Fruit fly (Drosophila melanogaster) whole organism, pupa: ENCODE data around the gene CG14355.

Experiments
- CG10348 ChIP-seq: fragments of 200-800 bp; sonication (Bioruptor generic); IDR thresholded peaks from 2 replicates; pipeline ENCODE4 v1.3.6; 2022; ENCODE audit warnings: missing biosample characterization, missing genetic modification characterization
- CG12605 ChIP-seq: fragments of 200-800 bp; sonication (Bioruptor generic); IDR thresholded peaks from 2 replicates; pipeline ENCODE4 v1.3.6; 2022; ENCODE audit warnings: missing biosample characterization, missing genetic modification characterization
- CG13204 ChIP-seq: fragments of 200-800 bp; sonication (Bioruptor generic); optimal IDR thresholded peaks from 2 replicates; lab custom pipeline; 2018; ENCODE audit warnings: missing biosample characterization, mild to moderate bottlenecking, missing genetic modification characterization, moderate library complexity
- CG14655 ChIP-seq: fragments of 200-800 bp; sonication (Bioruptor generic); optimal IDR thresholded peaks from 3 replicates; lab custom pipeline; 2017; ENCODE audit warnings: mild to moderate bottlenecking, missing biosample characterization, missing genetic modification reagents, missing genetic modification characterization
- CG15710 ChIP-seq: fragments of 200-800 bp; sonication (Bioruptor generic); optimal IDR thresholded peaks from 2 replicates; lab custom pipeline; 2018; ENCODE audit warnings: missing biosample characterization, mild to moderate bottlenecking, missing genetic modification characterization, moderate library complexity
- CG17806 ChIP-seq: fragments of 200-800 bp; sonication (Bioruptor generic); optimal IDR thresholded peaks from 2 replicates; lab custom pipeline; 2018; ENCODE audit warnings: missing biosample characterization, mild to moderate bottlenecking, missing genetic modification characterization, moderate library complexity
- CG32121 ChIP-seq: fragments of 200-800 bp; sonication (Bioruptor generic); IDR thresholded peaks from 2 replicates; pipeline ENCODE4 v1.3.6; 2022; ENCODE audit warnings: missing biosample characterization, missing genetic modification characterization
- CG34367 ChIP-seq: fragments of 200-800 bp; sonication (Bioruptor generic); optimal IDR thresholded peaks from 2 replicates; lab custom pipeline; 2018; ENCODE audit warnings: missing biosample characterization, mild to moderate bottlenecking, missing genetic modification characterization
- CG4496 ChIP-seq: fragments of 200-800 bp; sonication (Bioruptor generic); IDR thresholded peaks from 3 replicates; pipeline ENCODE4 v1.3.6; 2022; ENCODE audit warnings: missing biosample characterization, missing genetic modification characterization
- CG8159 ChIP-seq: fragments of 200-800 bp; sonication (Bioruptor generic); optimal IDR thresholded peaks from 3 replicates; lab custom pipeline; 2018; ENCODE audit warnings: missing biosample characterization, mild to moderate bottlenecking, missing genetic modification characterization, moderate library complexity
- CG8301 ChIP-seq: fragments of 200-800 bp; sonication (Bioruptor generic); optimal IDR thresholded peaks from 2 replicates; lab custom pipeline; 2018; ENCODE audit warnings: missing biosample characterization, mild to moderate bottlenecking, missing genetic modification characterization
- CG9948 ChIP-seq: fragments of 200-800 bp; sonication (Bioruptor generic); optimal IDR thresholded peaks from 2 replicates; lab custom pipeline; 2018; ENCODE audit warnings: missing biosample characterization, mild to moderate bottlenecking, missing genetic modification characterization, moderate library complexity
- D1 ChIP-seq: fragments of 200-800 bp; sonication (Bioruptor generic); optimal IDR thresholded peaks from 2 replicates; lab custom pipeline; 2018; ENCODE audit warnings: missing biosample characterization, mild to moderate bottlenecking, missing genetic modification characterization, moderate library complexity
- EcR ChIP-seq: fragments of 200-800 bp; sonication (Bioruptor generic); optimal IDR thresholded peaks from 3 replicates; lab custom pipeline; 2019; ENCODE audit warnings: missing biosample characterization, missing genetic modification characterization, mild to moderate bottlenecking, moderate library complexity, missing genetic modification reagents
- Ets98B ChIP-seq: fragments of 200-800 bp; sonication (Bioruptor generic); IDR thresholded peaks from 2 replicates; pipeline ENCODE4 v1.3.6; 2022; ENCODE audit warnings: missing biosample characterization, missing genetic modification characterization
- Pif1A ChIP-seq: fragments of 200-800 bp; sonication (Bioruptor generic); optimal IDR thresholded peaks from 3 replicates; lab custom pipeline; 2016; ENCODE audit warnings: missing biosample characterization, missing genetic modification characterization
- Pif1B ChIP-seq: fragments of 200-800 bp; sonication (Bioruptor generic); optimal IDR thresholded peaks from 3 replicates; lab custom pipeline; 2016; ENCODE audit warnings: missing biosample characterization, missing genetic modification characterization
- Snoo ChIP-seq: fragments of 200-800 bp; sonication (Bioruptor generic); optimal IDR thresholded peaks from 3 replicates; lab custom pipeline; 2017; ENCODE audit warnings: missing biosample characterization, mild to moderate bottlenecking, missing genetic modification characterization, inconsistent platforms
- fd96Ca ChIP-seq: fragments of 200-800 bp; sonication (Bioruptor generic); IDR thresholded peaks from 3 replicates; pipeline ENCODE4 v1.3.6; 2022; ENCODE audit warnings: missing biosample characterization, missing genetic modification characterization
- gl ChIP-seq: fragments of 200-800 bp; sonication (Bioruptor generic); optimal IDR thresholded peaks from 2 replicates; lab custom pipeline; 2018; ENCODE audit warnings: missing biosample characterization, mild to moderate bottlenecking, missing genetic modification characterization
- rn ChIP-seq: fragments of 200-800 bp; sonication (Bioruptor generic); IDR thresholded peaks from 2 replicates; pipeline ENCODE4 v1.3.6; 2022; ENCODE audit warnings: missing biosample characterization, missing genetic modification characterization

The CG14355 gene

dm6 chr3R:14151840-14152239 lies at the start of gene CG14355:
CG14355 (minus strand) TSS chr3R:14151940.
- TF ChIP-seq Snoo (tag; lab: Kevin White, UChicago) (no peak), gl (tag; lab: Kevin White, UChicago) (no peak), Pif1A (GFP tag; lab: Kevin White, UChicago) (no peak), CG14655 (no peak), Pif1B (GFP tag; lab: Kevin White, UChicago) (no peak), CG17806 (no peak), CG10348 (GFP tag; lab: Robert Waterston, UW) (no peak), CG32121 (GFP tag; lab: Robert Waterston, UW) (no peak), CG12605 (GFP tag; lab: Robert Waterston, UW) (no peak), CG13204 (GFP tag; lab: Kevin White, UChicago) (no peak), CG4496 (GFP tag; lab: Robert Waterston, UW) (no peak)

dm6 chr3R:14162176-14162759 lies 10.5 kb upstream of the CG14355 start, which contains the start of gene CG3199:
CG3199 (plus strand) TSS chr3R:14162709.
- TF ChIP-seq CG10348 (GFP tag; lab: Robert Waterston, UW) (no peak), rn (GFP tag; lab: Robert Waterston, UW) (no peak), CG13204 (GFP tag; lab: Kevin White, UChicago) (no peak), D1 (no peak), CG8159 (tag; lab: Kevin White, UChicago) (no peak), CG8301 (tag; lab: Kevin White, UChicago) (no peak), CG14655 (no peak), CG12605 (GFP tag; lab: Robert Waterston, UW) (no peak), EcR (GFP tag; lab: Kevin White, UChicago) (no peak), CG32121 (GFP tag; lab: Robert Waterston, UW) (no peak), Ets98B (GFP tag; lab: Robert Waterston, UW) (no peak), fd96Ca (GFP tag; lab: Robert Waterston, UW) (no peak), CG17806 (no peak), CG15710 (tag; lab: Kevin White, UChicago) (no peak), CG9948 (tag; lab: Kevin White, UChicago) (no peak), Pif1A (GFP tag; lab: Kevin White, UChicago) (no peak), CG34367 (tag; lab: Kevin White, UChicago) (no peak), Snoo (tag; lab: Kevin White, UChicago) (no peak)

- no peak for TF ChIP-seq CG10348 (GFP tag; lab: Robert Waterston, UW)
- no peak for TF ChIP-seq CG32121 (GFP tag; lab: Robert Waterston, UW)
- no peak for TF ChIP-seq CG14655
- no peak for TF ChIP-seq CG17806
- no peak for TF ChIP-seq rn (GFP tag; lab: Robert Waterston, UW)
- no peak for TF ChIP-seq Snoo (tag; lab: Kevin White, UChicago)
- no peak for TF ChIP-seq CG9948 (tag; lab: Kevin White, UChicago)
- TF ChIP-seq CG15710 (tag; lab: Kevin White, UChicago) = no peak
- no peak for TF ChIP-seq CG12605 (GFP tag; lab: Robert Waterston, UW)
- TF ChIP-seq Pif1B (GFP tag; lab: Kevin White, UChicago) = no peak
- no peak for TF ChIP-seq gl (tag; lab: Kevin White, UChicago)
- no peak for TF ChIP-seq CG8159 (tag; lab: Kevin White, UChicago)
- no peak for TF ChIP-seq CG34367 (tag; lab: Kevin White, UChicago)
- no peak for TF ChIP-seq Pif1A (GFP tag; lab: Kevin White, UChicago)
- no peak for TF ChIP-seq CG13204 (GFP tag; lab: Kevin White, UChicago)
- no peak for TF ChIP-seq EcR (GFP tag; lab: Kevin White, UChicago)
- TF ChIP-seq Ets98B (GFP tag; lab: Robert Waterston, UW) = no peak
These were observed 8.4 kb upstream of the CG14355 start, which contains the start of gene CG31327 for dm6 chr3R:14160178-14160577. CG31327 (minus strand) TSS chr3R:14160278.

- TF ChIP-seq CG10348 (GFP tag; lab: Robert Waterston, UW) (no peak), CG4496 (GFP tag; lab: Robert Waterston, UW) (no peak), CG8159 (tag; lab: Kevin White, UChicago) (no peak), gl (tag; lab: Kevin White, UChicago) (no peak), CG15710 (tag; lab: Kevin White, UChicago) (no peak)
- TF ChIP-seq, all 21 proteins: peak for 0
These were observed 5.6 kb upstream of the CG14355 start, which contains the start of gene CG31533 for dm6 chr3R:14157331-14157730. CG31533 (minus strand) TSS chr3R:14157431.

- TF ChIP-seq EcR (GFP tag; lab: Kevin White, UChicago) = no peak
- no peak for TF ChIP-seq CG34367 (tag; lab: Kevin White, UChicago)
- no peak for TF ChIP-seq Pif1B (GFP tag; lab: Kevin White, UChicago)
- no peak for TF ChIP-seq CG13204 (GFP tag; lab: Kevin White, UChicago)
- TF ChIP-seq CG10348 (GFP tag; lab: Robert Waterston, UW) = no peak
- no peak for TF ChIP-seq CG12605 (GFP tag; lab: Robert Waterston, UW)
- TF ChIP-seq CG17806 = no peak
- no peak for TF ChIP-seq fd96Ca (GFP tag; lab: Robert Waterston, UW)
- TF ChIP-seq CG8301 (tag; lab: Kevin White, UChicago) = no peak
- TF ChIP-seq Pif1A (GFP tag; lab: Kevin White, UChicago) = no peak
- no peak for TF ChIP-seq CG15710 (tag; lab: Kevin White, UChicago)
- no peak for TF ChIP-seq CG32121 (GFP tag; lab: Robert Waterston, UW)
- no peak for TF ChIP-seq D1
These were observed 2.6 kb upstream of the CG14355 start, which contains the start of gene CG44215 for dm6 chr3R:14154341-14154740. CG44215 (minus strand) TSS chr3R:14154441.
